Worm (Caenorhabditis elegans): ENCODE measurements around the gene F47C12.7.
A peak's percentile ranks its signal among the peaks of the same experiment; 100 is the strongest.

F47C12.7 gene

DNA sequence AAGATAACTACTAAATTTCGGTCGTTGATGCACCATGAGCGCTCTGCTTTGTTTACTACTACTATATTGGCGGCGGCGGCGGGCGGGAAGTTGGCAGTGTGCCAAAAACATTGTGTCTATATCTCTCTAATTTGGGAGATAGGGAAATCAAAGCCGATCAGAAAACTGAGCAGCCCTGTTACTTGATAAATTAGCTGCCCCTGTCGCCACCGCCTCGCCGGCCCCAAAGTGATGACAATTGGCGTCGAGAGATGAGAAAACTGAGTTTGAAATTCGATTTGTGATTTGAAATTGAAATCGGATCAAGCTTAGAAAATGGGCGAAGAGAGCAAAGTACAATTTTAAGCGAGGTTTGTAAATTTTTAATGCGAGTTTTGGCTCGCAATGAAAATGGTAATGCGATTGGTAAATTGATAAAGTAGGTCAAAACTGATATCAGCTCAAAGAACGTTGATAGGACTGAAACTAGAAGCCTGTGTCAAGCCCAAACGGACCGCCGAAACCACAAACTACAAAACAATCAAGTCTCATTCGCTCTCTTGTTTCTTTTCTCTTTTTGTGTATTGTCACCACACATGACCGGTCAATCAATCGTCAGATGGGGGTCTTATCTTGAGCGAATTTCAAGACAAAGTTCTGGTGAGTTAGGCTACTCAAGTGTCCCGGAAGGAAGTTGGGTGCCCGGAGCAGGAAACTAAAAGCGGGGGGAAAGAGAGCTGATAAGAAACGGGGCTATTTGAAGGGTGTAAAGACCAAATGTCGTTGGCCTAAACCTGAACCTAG, 32.0 kb upstream of the F47C12.7 start:
- TF ChIP-seq hmbx-1 (tag; optimal IDR thresholded peaks at IDR 0.05) (no peak), B0310.2 (tag; optimal IDR thresholded peaks at IDR 0.05) (no peak), tra-4 (tag; optimal IDR thresholded peaks at IDR 0.05) (no peak), tbx-11 (GFP tag; IDR thresholded peaks at IDR 0.05) (no peak), ceh-36 (tag; optimal IDR thresholded peaks at IDR 0.05) (no peak), tbx-37 (GFP tag; conservative IDR thresholded peaks at IDR 0.05) (no peak), F13C5.2 (tag; optimal IDR thresholded peaks at IDR 0.05) (no peak), pes-1 (GFP tag; IDR thresholded peaks at IDR 0.05) (no peak), hnd-1 (tag; optimal IDR thresholded peaks at IDR 0.05) (no peak), ets-7 (tag; optimal IDR thresholded peaks at IDR 0.05) (no peak), hmg-4 (GFP tag; optimal IDR thresholded peaks at IDR 0.05) (no peak), ceh-13 (GFP tag; optimal IDR thresholded peaks at IDR 0.05) (no peak), scrt-1 (GFP tag; IDR thresholded peaks at IDR 0.05) (no peak), aly-1 (tag; optimal IDR thresholded peaks at IDR 0.05) (no peak), flt-1 (GFP tag; IDR thresholded peaks at IDR 0.05) (no peak), ama-1 (optimal IDR thresholded peaks at IDR 0.05) (no peak), sea-1 (GFP tag; conservative IDR thresholded peaks at IDR 0.05) (no peak)

DNA sequence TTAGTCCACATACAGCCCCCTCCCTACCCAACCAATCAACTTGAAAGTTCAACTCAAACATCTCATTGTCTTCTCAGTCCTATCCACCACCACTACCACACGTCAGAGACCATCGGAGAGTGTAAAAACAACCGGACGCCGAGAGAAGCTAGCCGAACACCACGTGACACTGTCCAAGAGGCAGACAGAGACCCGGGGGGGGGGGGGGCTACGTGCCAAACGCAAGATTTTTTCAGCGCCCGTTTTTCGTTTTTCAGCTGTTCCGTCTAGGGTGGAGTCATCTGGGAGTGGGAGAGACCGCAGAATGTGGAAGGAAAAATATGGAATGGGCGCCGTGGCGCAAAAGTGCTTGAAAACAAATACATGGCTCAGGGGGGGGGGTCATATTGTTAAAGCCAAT, 30.6 kb upstream of the F47C12.7 start:
- no peak for TF ChIP-seq ceh-13 (GFP tag; optimal IDR thresholded peaks at IDR 0.05)
- no peak for TF ChIP-seq hmg-4 (GFP tag; optimal IDR thresholded peaks at IDR 0.05)
- no peak for TF ChIP-seq ceh-36 (tag; optimal IDR thresholded peaks at IDR 0.05)
- no peak for TF ChIP-seq tbx-37 (GFP tag; conservative IDR thresholded peaks at IDR 0.05)
- no peak for TF ChIP-seq scrt-1 (GFP tag; IDR thresholded peaks at IDR 0.05)
- no peak for TF ChIP-seq aly-1 (tag; optimal IDR thresholded peaks at IDR 0.05)
- no peak for TF ChIP-seq sea-1 (GFP tag; conservative IDR thresholded peaks at IDR 0.05)
- no peak for TF ChIP-seq pes-1 (GFP tag; IDR thresholded peaks at IDR 0.05)
- no peak for TF ChIP-seq ama-1 (optimal IDR thresholded peaks at IDR 0.05)
- TF ChIP-seq tbx-11 (GFP tag; IDR thresholded peaks at IDR 0.05): no peak
- no peak for TF ChIP-seq B0310.2 (tag; optimal IDR thresholded peaks at IDR 0.05)
- no peak for TF ChIP-seq tra-4 (tag; optimal IDR thresholded peaks at IDR 0.05)
- TF ChIP-seq ets-7 (tag; optimal IDR thresholded peaks at IDR 0.05): no peak
- TF ChIP-seq hmbx-1 (tag; optimal IDR thresholded peaks at IDR 0.05): no peak
- no peak for TF ChIP-seq flt-1 (GFP tag; IDR thresholded peaks at IDR 0.05)
- no peak for TF ChIP-seq hnd-1 (tag; optimal IDR thresholded peaks at IDR 0.05)

DNA sequence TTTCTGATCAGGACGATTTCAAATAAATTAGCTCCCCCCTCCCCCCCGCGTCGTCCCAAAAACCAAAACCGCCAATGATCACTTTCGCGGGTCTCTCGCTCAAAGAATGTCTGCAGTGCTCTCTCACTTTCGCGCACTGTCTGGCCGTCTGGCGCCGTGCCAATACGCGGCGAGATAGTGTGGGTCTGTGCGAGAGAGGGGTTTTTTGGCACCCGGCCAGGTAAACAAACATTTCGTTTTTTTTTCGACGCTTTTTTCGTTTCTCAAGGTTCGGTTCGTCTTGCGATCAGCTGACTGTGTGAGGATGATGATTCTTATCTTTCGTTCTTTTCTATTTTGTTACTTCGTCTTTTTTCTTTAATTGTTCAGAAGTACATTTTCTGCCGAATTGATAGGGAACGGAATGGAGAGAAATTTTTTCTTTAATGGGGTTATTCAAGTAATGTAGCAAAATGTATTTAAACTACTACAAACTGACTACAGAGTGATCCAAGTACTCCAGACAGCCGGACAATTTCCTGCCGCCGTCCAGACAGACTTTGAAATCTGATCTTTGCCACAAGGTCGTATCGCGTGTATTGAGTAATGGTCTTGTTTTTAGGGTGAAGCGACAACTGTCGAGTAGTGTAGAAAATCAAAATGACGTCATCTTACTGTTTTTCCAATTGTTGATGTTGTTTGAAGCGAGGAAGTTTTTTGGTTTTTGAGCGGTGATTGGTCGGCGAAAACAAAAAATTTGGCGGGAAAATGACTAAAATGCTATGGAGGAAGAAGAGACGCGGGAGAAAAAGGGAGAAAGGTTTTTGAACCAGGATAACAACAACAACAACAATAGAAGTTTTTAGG, 29.1 kb upstream of the F47C12.7 start:
- no peak for TF ChIP-seq B0310.2 (tag; optimal IDR thresholded peaks at IDR 0.05)
- no peak for TF ChIP-seq tra-4 (tag; optimal IDR thresholded peaks at IDR 0.05)
- TF ChIP-seq tbx-37 (GFP tag; conservative IDR thresholded peaks at IDR 0.05): no peak
- TF ChIP-seq aly-1 (tag; optimal IDR thresholded peaks at IDR 0.05): no peak
- TF ChIP-seq hnd-1 (tag; optimal IDR thresholded peaks at IDR 0.05): no peak
- no peak for TF ChIP-seq scrt-1 (GFP tag; IDR thresholded peaks at IDR 0.05)
- TF ChIP-seq F13C5.2 (tag; optimal IDR thresholded peaks at IDR 0.05): no peak
- no peak for TF ChIP-seq flt-1 (GFP tag; IDR thresholded peaks at IDR 0.05)
- TF ChIP-seq sea-1 (GFP tag; conservative IDR thresholded peaks at IDR 0.05): no peak
- TF ChIP-seq ceh-13 (GFP tag; optimal IDR thresholded peaks at IDR 0.05): no peak
- TF ChIP-seq ets-7 (tag; optimal IDR thresholded peaks at IDR 0.05): no peak
- TF ChIP-seq hmbx-1 (tag; optimal IDR thresholded peaks at IDR 0.05): no peak
- TF ChIP-seq pes-1 (GFP tag; IDR thresholded peaks at IDR 0.05): no peak

DNA sequence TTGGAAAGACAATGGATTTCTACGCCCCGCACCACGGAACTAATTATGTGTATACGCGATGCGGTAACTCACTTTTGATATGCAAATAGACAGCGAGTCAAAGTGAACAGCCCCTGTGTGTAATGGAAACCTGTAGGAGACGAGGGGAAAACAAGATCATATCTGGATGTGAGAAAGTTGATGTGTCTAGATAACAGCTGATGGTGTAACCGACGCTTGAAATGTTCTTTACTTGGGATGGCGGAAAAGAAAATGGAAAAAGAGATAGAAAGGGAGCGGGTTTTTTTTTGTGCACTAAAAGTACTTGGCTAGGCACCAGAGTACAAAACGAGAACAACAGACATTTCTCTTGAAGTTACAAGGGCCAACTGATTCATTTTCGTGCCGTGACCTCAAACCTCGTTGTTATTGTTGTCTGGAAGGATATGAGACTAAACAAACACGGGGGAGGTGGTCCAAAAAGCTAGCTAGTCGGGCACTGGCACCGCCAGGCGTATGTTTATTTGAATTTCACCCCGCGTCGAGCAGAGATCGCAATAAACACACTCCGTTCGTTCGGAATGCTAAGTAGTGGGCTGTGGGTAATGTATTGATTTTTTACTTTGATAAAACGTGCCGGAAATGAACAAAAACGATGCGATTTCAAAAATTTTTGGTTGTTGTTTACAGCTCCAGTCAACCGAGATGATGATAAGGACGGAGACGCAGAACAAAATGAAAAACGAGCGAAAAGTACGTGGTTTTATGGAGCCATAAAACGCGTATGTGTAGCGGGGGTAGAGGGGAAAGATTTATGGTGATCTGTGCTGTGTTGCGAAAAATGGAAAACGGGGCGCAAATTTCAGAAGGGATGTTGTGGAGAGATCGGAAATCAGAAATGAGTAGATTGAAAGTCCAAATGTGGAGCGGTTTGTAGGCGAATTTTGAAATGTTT, 26.8 kb upstream of the F47C12.7 start:
- TF ChIP-seq ets-7 (tag; optimal IDR thresholded peaks at IDR 0.05): no peak
- no peak for TF ChIP-seq ceh-36 (tag; optimal IDR thresholded peaks at IDR 0.05)
- no peak for TF ChIP-seq flt-1 (GFP tag; IDR thresholded peaks at IDR 0.05)
- TF ChIP-seq hmbx-1 (tag; optimal IDR thresholded peaks at IDR 0.05): no peak
- TF ChIP-seq B0310.2 (tag; optimal IDR thresholded peaks at IDR 0.05): no peak
- no peak for TF ChIP-seq ama-1 (optimal IDR thresholded peaks at IDR 0.05)

DNA sequence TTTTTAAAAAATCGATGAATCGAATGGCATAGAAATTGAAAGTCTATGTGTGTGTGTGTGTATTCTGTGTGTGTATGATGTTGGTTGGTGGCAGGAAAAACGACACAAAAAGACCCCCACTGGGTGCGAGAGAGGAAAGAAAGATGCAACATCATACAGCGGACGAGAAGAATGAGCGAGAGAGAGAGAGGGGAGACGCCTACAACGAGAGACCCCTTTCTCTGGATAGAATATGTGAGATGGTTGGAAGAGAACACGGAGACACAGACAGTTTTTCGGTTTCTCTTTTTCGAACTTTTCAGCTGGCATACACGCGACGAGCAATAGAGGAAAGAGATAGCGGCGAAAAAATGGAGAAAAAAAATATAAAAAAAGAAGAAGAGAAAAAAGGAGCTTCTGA, 24.6 kb upstream of the F47C12.7 start:
- TF ChIP-seq aly-1 (tag; optimal IDR thresholded peaks at IDR 0.05) (no peak), F13C5.2 (tag; optimal IDR thresholded peaks at IDR 0.05) (peak; percentile 50), hmg-4 (GFP tag; optimal IDR thresholded peaks at IDR 0.05) (peak; percentile 31)

DNA sequence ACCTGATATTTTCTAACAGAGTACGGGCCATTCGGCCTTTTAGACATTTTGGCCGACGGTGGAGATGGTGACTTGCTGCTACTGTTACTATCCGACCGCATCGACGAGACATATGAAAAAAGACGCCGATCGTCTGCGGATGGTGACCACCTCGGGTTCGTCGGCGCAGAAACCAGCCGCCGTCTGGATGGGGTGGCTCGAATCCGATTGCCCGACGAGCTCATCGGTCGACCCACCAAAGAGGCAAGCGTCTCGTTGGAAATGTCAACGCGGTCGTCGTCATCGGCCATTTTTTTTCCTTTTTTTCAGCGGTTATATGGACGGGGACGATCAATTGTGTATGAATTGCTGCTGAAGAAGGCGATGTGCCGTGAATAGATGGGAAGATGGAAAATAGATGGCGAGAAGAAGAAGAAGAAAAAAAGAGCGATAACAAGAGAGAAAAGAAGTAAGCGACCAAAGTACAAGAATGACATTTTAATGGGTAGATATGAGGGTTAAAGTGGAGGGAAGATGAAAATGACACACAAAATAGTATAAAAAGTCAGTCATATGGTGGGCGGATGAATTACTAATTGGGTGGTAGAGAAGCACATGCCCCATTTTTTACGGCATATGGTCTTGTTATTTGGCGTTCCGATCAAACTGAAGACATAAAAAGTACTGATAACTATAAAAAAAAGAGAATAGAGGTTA, 23.6 kb upstream of the F47C12.7 start:
- no peak for TF ChIP-seq hmg-4 (GFP tag; optimal IDR thresholded peaks at IDR 0.05)
- no peak for TF ChIP-seq aly-1 (tag; optimal IDR thresholded peaks at IDR 0.05)
- TF ChIP-seq hnd-1 (tag; optimal IDR thresholded peaks at IDR 0.05): no peak
- no peak for TF ChIP-seq scrt-1 (GFP tag; IDR thresholded peaks at IDR 0.05)

Data from whole organism, early embryonic.